Worm (Caenorhabditis elegans): Measurements from ENCODE around the gene T01D3.1.

Gene T01D3.1

DNA sequence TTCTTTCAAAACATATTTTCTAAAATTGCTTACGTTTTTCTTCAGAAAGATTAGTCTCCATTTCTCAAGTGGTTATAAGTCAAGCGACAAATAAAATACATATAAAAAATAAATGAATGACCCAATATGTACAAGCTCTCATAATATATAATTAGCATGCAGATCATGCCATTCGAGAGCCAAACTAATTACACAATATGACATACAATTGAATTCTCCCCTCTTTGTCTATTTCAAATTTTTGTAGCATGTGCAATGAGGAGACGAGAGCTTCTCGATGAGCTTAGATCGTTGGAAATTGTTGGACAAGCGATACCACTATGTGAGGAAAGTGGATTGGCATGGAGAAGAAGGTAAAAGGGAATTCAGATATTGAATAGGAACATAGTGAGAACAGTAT is 17.6 kb downstream of the T01D3.1 start, which contains the start of gene hlh-34:
Gene hlh-34 (minus strand): TSS at position 101 of the 400 bp plus-strand sequence.
- no peak for TF ChIP-seq peb-1 (tag; optimal IDR thresholded peaks at IDR 0.05)
- TF ChIP-seq nhr-23 (tag; optimal IDR thresholded peaks at IDR 0.05) = no peak
- TF ChIP-seq nhr-6 (tag; optimal IDR thresholded peaks at IDR 0.05) = no peak
- no peak for TF ChIP-seq egl-27 (tag; optimal IDR thresholded peaks at IDR 0.05)
- TF ChIP-seq ama-1 (optimal IDR thresholded peaks at IDR 0.05) = no peak
- no peak for TF ChIP-seq mbf-1 (tag; optimal IDR thresholded peaks at IDR 0.05)
- TF ChIP-seq F13H6.1 (tag; optimal IDR thresholded peaks at IDR 0.05) = no peak
- no peak for TF ChIP-seq ztf-11 (tag; optimal IDR thresholded peaks at IDR 0.05)
- no peak for TF ChIP-seq unc-55 (GFP tag; optimal IDR thresholded peaks at IDR 0.05)
- TF ChIP-seq R02D3.7 (tag; optimal IDR thresholded peaks at IDR 0.05) = no peak
- TF ChIP-seq alr-1 (tag; optimal IDR thresholded peaks at IDR 0.05) = no peak
- TF ChIP-seq ZK546.5 (tag; optimal IDR thresholded peaks at IDR 0.05) = no peak
- TF ChIP-seq blmp-1 (tag; optimal IDR thresholded peaks at IDR 0.05; ENCODE audit: insufficient read depth) = no peak
- TF ChIP-seq ceh-16 (tag; optimal IDR thresholded peaks at IDR 0.05) = no peak
- TF ChIP-seq nhr-129 (tag; optimal IDR thresholded peaks at IDR 0.05) = no peak
- TF ChIP-seq ceh-82 (tag; optimal IDR thresholded peaks at IDR 0.05) = no peak
- TF ChIP-seq lin-13 (GFP tag; optimal IDR thresholded peaks at IDR 0.05) = no peak
- no peak for TF ChIP-seq lin-11 (tag; optimal IDR thresholded peaks at IDR 0.05)
- no peak for TF ChIP-seq nhr-11 (tag; optimal IDR thresholded peaks at IDR 0.05)
- no peak for TF ChIP-seq nhr-77 (tag; optimal IDR thresholded peaks at IDR 0.05)

DNA sequence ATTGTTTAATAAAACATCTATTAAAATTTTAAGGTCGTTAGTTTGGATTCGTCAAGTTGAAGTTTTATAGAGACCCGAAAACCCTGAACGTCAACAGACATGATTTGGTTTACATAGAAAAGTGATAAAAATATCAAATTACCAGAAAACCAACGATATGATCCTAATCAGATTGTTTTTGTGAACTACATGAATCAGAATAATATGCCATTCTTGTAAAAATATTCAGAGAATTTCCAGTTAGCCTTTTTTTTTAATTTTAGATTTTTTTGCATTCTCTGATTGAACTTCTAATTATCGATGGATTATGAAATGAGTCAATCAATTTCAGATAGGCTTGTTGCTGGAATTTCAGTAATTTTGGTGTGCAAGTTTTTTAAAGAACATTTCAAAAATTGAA is 21.4 kb downstream of the T01D3.1 start, which contains the start of gene srx-96:
Gene srx-96 (plus strand): TSS at position 301 of the 400 bp plus-strand sequence.
- no peak for TF ChIP-seq unc-55 (GFP tag; optimal IDR thresholded peaks at IDR 0.05)
- TF ChIP-seq elt-1 (tag; optimal IDR thresholded peaks at IDR 0.05) = no peak
- TF ChIP-seq fos-1 (tag; optimal IDR thresholded peaks at IDR 0.05) = no peak
- TF ChIP-seq blmp-1 (tag; optimal IDR thresholded peaks at IDR 0.05; ENCODE audit: insufficient read depth) = no peak
- TF ChIP-seq mab-5 (tag; optimal IDR thresholded peaks at IDR 0.05) = no peak
- TF ChIP-seq zag-1 (tag; optimal IDR thresholded peaks at IDR 0.05) = no peak
- TF ChIP-seq alr-1 (tag; optimal IDR thresholded peaks at IDR 0.05) = no peak
- no peak for TF ChIP-seq nhr-23 (tag; optimal IDR thresholded peaks at IDR 0.05)
- no peak for TF ChIP-seq ceh-16 (tag; optimal IDR thresholded peaks at IDR 0.05)
- no peak for TF ChIP-seq sem-4 (tag; optimal IDR thresholded peaks at IDR 0.05)
- no peak for TF ChIP-seq nhr-12 (tag; optimal IDR thresholded peaks at IDR 0.05)
- no peak for TF ChIP-seq skn-1 (tag; optimal IDR thresholded peaks at IDR 0.05)
- no peak for TF ChIP-seq ztf-11 (tag; optimal IDR thresholded peaks at IDR 0.05)
- no peak for TF ChIP-seq ztf-4 (tag; optimal IDR thresholded peaks at IDR 0.05)
- TF ChIP-seq nhr-6 (tag; optimal IDR thresholded peaks at IDR 0.05) = no peak
- no peak for TF ChIP-seq unc-62 (GFP tag; optimal IDR thresholded peaks at IDR 0.05)

DNA sequence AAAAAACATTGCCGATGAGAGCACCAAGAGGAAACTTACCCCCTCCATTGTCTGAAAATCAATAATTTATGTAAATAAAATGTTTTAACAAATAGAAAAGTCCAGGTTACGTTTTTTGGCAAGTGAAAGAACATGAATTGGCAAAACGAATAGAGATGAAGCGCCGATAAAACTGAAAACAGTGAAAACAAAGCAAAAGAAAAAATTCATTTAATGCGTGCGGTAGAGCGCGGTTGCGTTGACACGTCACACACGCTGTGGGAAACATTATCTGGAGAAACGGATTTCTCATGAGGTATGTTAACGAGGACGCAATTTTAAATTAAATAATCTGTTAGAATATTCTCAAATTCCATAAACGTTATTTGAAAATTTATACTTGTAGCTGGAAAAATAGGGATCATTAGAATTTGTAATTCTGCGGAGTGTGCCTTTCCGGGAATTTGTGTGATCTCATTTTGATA is 25.6 kb downstream of the T01D3.1 start, which contains the start of gene zipt-9:
Gene zipt-9 (minus strand): TSS at position 51 of the 464 bp plus-strand sequence.
- TF ChIP-seq mab-5 (tag; optimal IDR thresholded peaks at IDR 0.05) = no peak
- peak; percentile 84 for TF ChIP-seq sma-9 (GFP tag; optimal IDR thresholded peaks at IDR 0.05)
- no peak for TF ChIP-seq sma-9 (tag; optimal IDR thresholded peaks at IDR 0.05)
- peak; percentile 41 for TF ChIP-seq ceh-82 (tag; optimal IDR thresholded peaks at IDR 0.05)
- no peak for TF ChIP-seq mdl-1 (tag; optimal IDR thresholded peaks at IDR 0.05)
- peak; percentile 65 for TF ChIP-seq egl-27 (tag; optimal IDR thresholded peaks at IDR 0.05)
- no peak for TF ChIP-seq nhr-11 (tag; optimal IDR thresholded peaks at IDR 0.05)
- no peak for TF ChIP-seq nhr-237 (tag; optimal IDR thresholded peaks at IDR 0.05)
- TF ChIP-seq sma-3 (GFP tag; optimal IDR thresholded peaks at IDR 0.05) = peak; percentile 94
- TF ChIP-seq lsy-2 (tag; optimal IDR thresholded peaks at IDR 0.05) = peak; percentile 50 to 86
- TF ChIP-seq F13H6.1 (tag; optimal IDR thresholded peaks at IDR 0.05) = peak; percentile 73
- TF ChIP-seq mbf-1 (tag; optimal IDR thresholded peaks at IDR 0.05) = no peak
- peak; percentile 36 for TF ChIP-seq zag-1 (tag; optimal IDR thresholded peaks at IDR 0.05)
- TF ChIP-seq unc-55 (GFP tag; optimal IDR thresholded peaks at IDR 0.05) = peak; percentile 90
- TF ChIP-seq sem-4 (tag; optimal IDR thresholded peaks at IDR 0.05) = peak; percentile 53
- TF ChIP-seq snpc-4 (tag; optimal IDR thresholded peaks at IDR 0.05) = peak; percentile 10
- peak; percentile 70 for TF ChIP-seq fos-1 (tag; optimal IDR thresholded peaks at IDR 0.05)
- peak; percentile 73 for TF ChIP-seq gmeb-1 (tag; optimal IDR thresholded peaks at IDR 0.05)
- peak; percentile 20 for TF ChIP-seq Y55F3AM.14 (GFP tag; optimal IDR thresholded peaks at IDR 0.05)
- no peak for TF ChIP-seq nhr-6 (tag; optimal IDR thresholded peaks at IDR 0.05)
- no peak for TF ChIP-seq lin-39 (tag; optimal IDR thresholded peaks at IDR 0.05)
- TF ChIP-seq nhr-129 (tag; optimal IDR thresholded peaks at IDR 0.05) = peak; percentile 77
- TF ChIP-seq C34F6.9 (tag; optimal IDR thresholded peaks at IDR 0.05) = peak; percentile 92
- peak; percentile 57 for TF ChIP-seq lin-11 (tag; optimal IDR thresholded peaks at IDR 0.05)
- TF ChIP-seq crh-2 (tag; optimal IDR thresholded peaks at IDR 0.05) = peak; percentile 89
- TF ChIP-seq peb-1 (tag; optimal IDR thresholded peaks at IDR 0.05) = no peak
- TF ChIP-seq blmp-1 (tag; optimal IDR thresholded peaks at IDR 0.05; ENCODE audit: insufficient read depth) = peak; percentile 64
- peak; percentile 65 for TF ChIP-seq nhr-21 (tag; optimal IDR thresholded peaks at IDR 0.05)
- TF ChIP-seq unc-39 (tag; optimal IDR thresholded peaks at IDR 0.05) = no peak
